Worm (Caenorhabditis elegans) whole organism, L4/young adult: Measurements from ENCODE around the gene T16G12.1.

Source experiments
- dao-5 ChIP-seq: sonication (generic microtip); optimal IDR thresholded peaks from 2 replicates; lab custom pipeline; 2016; ENCODE audit warnings: missing genotype, missing genetic modification characterization, moderate library complexity, missing compliant biosample characterization
- him-1 ChIP-seq: sonication (generic microtip); optimal IDR thresholded peaks from 2 replicates; lab custom pipeline; 2016; ENCODE audit warnings: missing genotype, missing genetic modification reagents, missing genetic modification characterization, missing compliant biosample characterization

DNA sequence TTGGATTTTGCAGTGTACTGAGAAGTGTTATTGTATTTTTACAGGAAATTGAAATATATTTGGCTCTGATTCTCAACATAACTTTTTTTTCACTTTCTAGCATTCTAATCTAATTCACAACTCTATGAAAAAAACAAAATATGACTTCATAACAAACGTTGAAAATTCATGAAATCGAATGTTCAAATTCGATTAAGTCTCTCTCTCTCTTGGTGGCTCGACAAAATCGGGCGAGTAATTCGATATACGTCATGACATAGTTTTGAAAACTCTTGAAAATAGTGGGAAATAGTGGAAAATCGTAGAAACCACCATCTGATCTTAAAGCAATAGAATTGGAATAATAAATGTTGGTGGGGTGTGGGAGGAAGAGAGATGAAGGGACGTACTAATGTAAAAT, 31.6 kb downstream of the T16G12.1 start:
- TF ChIP-seq dao-5 (tag; lab: Kevin White, UChicago) (no peak), him-1 (tag; lab: Kevin White, UChicago) (no peak)
